Worm (Caenorhabditis elegans): ENCODE measurements around the gene oac-48.

The oac-48 gene

ce11 chrIV:13695720-13696364, 22.2 kb downstream of the oac-48 start:
- no peak for TF ChIP-seq dao-5 (tag; optimal IDR thresholded peaks at IDR 0.05)

ce11 chrIV:13696900-13697299, 23.3 kb downstream of the oac-48 start:
- TF ChIP-seq dao-5 (tag; optimal IDR thresholded peaks at IDR 0.05) = no peak
- no peak for TF ChIP-seq W03F9.2 (tag; optimal IDR thresholded peaks at IDR 0.05)
- TF ChIP-seq him-1 (tag; optimal IDR thresholded peaks at IDR 0.05) = no peak

- no peak for TF ChIP-seq dao-5 (tag; optimal IDR thresholded peaks at IDR 0.05)
- no peak for TF ChIP-seq him-1 (tag; optimal IDR thresholded peaks at IDR 0.05)
- TF ChIP-seq W03F9.2 (tag; optimal IDR thresholded peaks at IDR 0.05) = no peak
These were observed 25.0 kb downstream of the oac-48 start, which contains the start of gene T23G4.127 for ce11 chrIV:13698603-13699002. Gene T23G4.127, minus strand, starts transcription at chrIV:13698703.

ce11 chrIV:13699384-13699788, 25.8 kb downstream of the oac-48 start:
- TF ChIP-seq W03F9.2 (tag; optimal IDR thresholded peaks at IDR 0.05) (no peak), him-1 (tag; optimal IDR thresholded peaks at IDR 0.05) (no peak), dao-5 (tag; optimal IDR thresholded peaks at IDR 0.05) (no peak)

- TF ChIP-seq dao-5 (tag; optimal IDR thresholded peaks at IDR 0.05) (no peak), him-1 (tag; optimal IDR thresholded peaks at IDR 0.05) (no peak), W03F9.2 (tag; optimal IDR thresholded peaks at IDR 0.05) (no peak)
These were observed 27.2 kb downstream of the oac-48 start for ce11 chrIV:13700847-13701246.

ce11 chrIV:13701472-13701871, 27.9 kb downstream of the oac-48 start:
- TF ChIP-seq him-1 (tag; optimal IDR thresholded peaks at IDR 0.05) = no peak

- TF ChIP-seq him-1 (tag; optimal IDR thresholded peaks at IDR 0.05) (no peak), W03F9.2 (tag; optimal IDR thresholded peaks at IDR 0.05) (no peak), dao-5 (tag; optimal IDR thresholded peaks at IDR 0.05) (no peak)
These were observed 29.1 kb downstream of the oac-48 start for ce11 chrIV:13702681-13703080.

ce11 chrIV:13703828-13704425, 30.3 kb downstream of the oac-48 start, which contains the start of gene tlp-1:
Gene tlp-1, minus strand, starts transcription at chrIV:13704082.
- TF ChIP-seq W03F9.2 (tag; optimal IDR thresholded peaks at IDR 0.05) (no peak), dao-5 (tag; optimal IDR thresholded peaks at IDR 0.05) (no peak), him-1 (tag; optimal IDR thresholded peaks at IDR 0.05) (no peak)

ce11 chrIV:13707894-13708293, 34.3 kb downstream of the oac-48 start:
- TF ChIP-seq him-1 (tag; optimal IDR thresholded peaks at IDR 0.05) (no peak), W03F9.2 (tag; optimal IDR thresholded peaks at IDR 0.05) (no peak)

- TF ChIP-seq dao-5 (tag; optimal IDR thresholded peaks at IDR 0.05) = no peak
- TF ChIP-seq W03F9.2 (tag; optimal IDR thresholded peaks at IDR 0.05) = no peak
- TF ChIP-seq him-1 (tag; optimal IDR thresholded peaks at IDR 0.05) = no peak
These were observed 35.6 kb downstream of the oac-48 start for ce11 chrIV:13709069-13709640.

ce11 chrIV:13710367-13710766, 36.8 kb downstream of the oac-48 start:
- TF ChIP-seq dao-5 (tag; optimal IDR thresholded peaks at IDR 0.05) = no peak
- no peak for TF ChIP-seq him-1 (tag; optimal IDR thresholded peaks at IDR 0.05)
- no peak for TF ChIP-seq W03F9.2 (tag; optimal IDR thresholded peaks at IDR 0.05)

- TF ChIP-seq him-1 (tag; optimal IDR thresholded peaks at IDR 0.05) (no peak), W03F9.2 (tag; optimal IDR thresholded peaks at IDR 0.05) (no peak), dao-5 (tag; optimal IDR thresholded peaks at IDR 0.05) (no peak)
These were observed 42.7 kb downstream of the oac-48 start, which contains the start of gene C47A4.1 for ce11 chrIV:13716279-13716678. Gene C47A4.1, minus strand, starts transcription at chrIV:13716379.

- TF ChIP-seq W03F9.2 (tag; optimal IDR thresholded peaks at IDR 0.05) = no peak
- no peak for TF ChIP-seq him-1 (tag; optimal IDR thresholded peaks at IDR 0.05)
These were observed 43.1 kb downstream of the oac-48 start for ce11 chrIV:13716735-13717134.

ce11 chrIV:13718918-13719317, 45.3 kb downstream of the oac-48 start:
- TF ChIP-seq W03F9.2 (tag; optimal IDR thresholded peaks at IDR 0.05) (no peak), dao-5 (tag; optimal IDR thresholded peaks at IDR 0.05) (no peak), him-1 (tag; optimal IDR thresholded peaks at IDR 0.05) (no peak)

ce11 chrIV:13721000-13721399, 47.4 kb downstream of the oac-48 start:
- TF ChIP-seq dao-5 (tag; optimal IDR thresholded peaks at IDR 0.05) (no peak), him-1 (tag; optimal IDR thresholded peaks at IDR 0.05) (no peak), W03F9.2 (tag; optimal IDR thresholded peaks at IDR 0.05) (no peak)

Measured in whole organism, L4/young adult.